Fruit fly (Drosophila melanogaster) whole organism, pupa: ENCODE results near the gene CG14050.

Source experiments
- CG10348 ChIP-seq: fragments of 200-800 bp; sonication (Bioruptor generic); IDR thresholded peaks from 2 replicates; pipeline ENCODE4 v1.3.6; 2022; ENCODE audit warnings: missing biosample characterization, missing genetic modification characterization
- CG12605 ChIP-seq: fragments of 200-800 bp; sonication (Bioruptor generic); IDR thresholded peaks from 2 replicates; pipeline ENCODE4 v1.3.6; 2022; ENCODE audit warnings: missing biosample characterization, missing genetic modification characterization
- CG13204 ChIP-seq: fragments of 200-800 bp; sonication (Bioruptor generic); optimal IDR thresholded peaks from 2 replicates; lab custom pipeline; 2018; ENCODE audit warnings: missing biosample characterization, mild to moderate bottlenecking, missing genetic modification characterization, moderate library complexity
- CG14655 ChIP-seq: fragments of 200-800 bp; sonication (Bioruptor generic); optimal IDR thresholded peaks from 3 replicates; lab custom pipeline; 2017; ENCODE audit warnings: mild to moderate bottlenecking, missing biosample characterization, missing genetic modification reagents, missing genetic modification characterization
- CG15710 ChIP-seq: fragments of 200-800 bp; sonication (Bioruptor generic); optimal IDR thresholded peaks from 2 replicates; lab custom pipeline; 2018; ENCODE audit warnings: missing biosample characterization, mild to moderate bottlenecking, missing genetic modification characterization, moderate library complexity
- CG17806 ChIP-seq: fragments of 200-800 bp; sonication (Bioruptor generic); optimal IDR thresholded peaks from 2 replicates; lab custom pipeline; 2018; ENCODE audit warnings: missing biosample characterization, mild to moderate bottlenecking, missing genetic modification characterization, moderate library complexity
- CG32121 ChIP-seq: fragments of 200-800 bp; sonication (Bioruptor generic); IDR thresholded peaks from 2 replicates; pipeline ENCODE4 v1.3.6; 2022; ENCODE audit warnings: missing biosample characterization, missing genetic modification characterization
- CG34367 ChIP-seq: fragments of 200-800 bp; sonication (Bioruptor generic); optimal IDR thresholded peaks from 2 replicates; lab custom pipeline; 2018; ENCODE audit warnings: missing biosample characterization, mild to moderate bottlenecking, missing genetic modification characterization
- CG4496 ChIP-seq: fragments of 200-800 bp; sonication (Bioruptor generic); IDR thresholded peaks from 3 replicates; pipeline ENCODE4 v1.3.6; 2022; ENCODE audit warnings: missing biosample characterization, missing genetic modification characterization
- CG8159 ChIP-seq: fragments of 200-800 bp; sonication (Bioruptor generic); optimal IDR thresholded peaks from 3 replicates; lab custom pipeline; 2018; ENCODE audit warnings: missing biosample characterization, mild to moderate bottlenecking, missing genetic modification characterization, moderate library complexity
- CG8301 ChIP-seq: fragments of 200-800 bp; sonication (Bioruptor generic); optimal IDR thresholded peaks from 2 replicates; lab custom pipeline; 2018; ENCODE audit warnings: missing biosample characterization, mild to moderate bottlenecking, missing genetic modification characterization
- CG9948 ChIP-seq: fragments of 200-800 bp; sonication (Bioruptor generic); optimal IDR thresholded peaks from 2 replicates; lab custom pipeline; 2018; ENCODE audit warnings: missing biosample characterization, mild to moderate bottlenecking, missing genetic modification characterization, moderate library complexity
- D1 ChIP-seq: fragments of 200-800 bp; sonication (Bioruptor generic); optimal IDR thresholded peaks from 2 replicates; lab custom pipeline; 2018; ENCODE audit warnings: missing biosample characterization, mild to moderate bottlenecking, missing genetic modification characterization, moderate library complexity
- EcR ChIP-seq: fragments of 200-800 bp; sonication (Bioruptor generic); optimal IDR thresholded peaks from 3 replicates; lab custom pipeline; 2019; ENCODE audit warnings: missing biosample characterization, missing genetic modification characterization, mild to moderate bottlenecking, moderate library complexity, missing genetic modification reagents
- Ets98B ChIP-seq: fragments of 200-800 bp; sonication (Bioruptor generic); IDR thresholded peaks from 2 replicates; pipeline ENCODE4 v1.3.6; 2022; ENCODE audit warnings: missing biosample characterization, missing genetic modification characterization
- Pif1A ChIP-seq: fragments of 200-800 bp; sonication (Bioruptor generic); optimal IDR thresholded peaks from 3 replicates; lab custom pipeline; 2016; ENCODE audit warnings: missing biosample characterization, missing genetic modification characterization
- Pif1B ChIP-seq: fragments of 200-800 bp; sonication (Bioruptor generic); optimal IDR thresholded peaks from 3 replicates; lab custom pipeline; 2016; ENCODE audit warnings: missing biosample characterization, missing genetic modification characterization
- Snoo ChIP-seq: fragments of 200-800 bp; sonication (Bioruptor generic); optimal IDR thresholded peaks from 3 replicates; lab custom pipeline; 2017; ENCODE audit warnings: missing biosample characterization, mild to moderate bottlenecking, missing genetic modification characterization, inconsistent platforms
- fd96Ca ChIP-seq: fragments of 200-800 bp; sonication (Bioruptor generic); IDR thresholded peaks from 3 replicates; pipeline ENCODE4 v1.3.6; 2022; ENCODE audit warnings: missing biosample characterization, missing genetic modification characterization
- gl ChIP-seq: fragments of 200-800 bp; sonication (Bioruptor generic); optimal IDR thresholded peaks from 2 replicates; lab custom pipeline; 2018; ENCODE audit warnings: missing biosample characterization, mild to moderate bottlenecking, missing genetic modification characterization
- rn ChIP-seq: fragments of 200-800 bp; sonication (Bioruptor generic); IDR thresholded peaks from 2 replicates; pipeline ENCODE4 v1.3.6; 2022; ENCODE audit warnings: missing biosample characterization, missing genetic modification characterization

The CG14050 gene

dm6 chrX:2304514-2305235 lies 21.3 kb downstream of the CG14050 start:
- TF ChIP-seq EcR (GFP tag; lab: Kevin White, UChicago) (no peak), CG8301 (tag; lab: Kevin White, UChicago) (peak; percentile 41), CG9948 (tag; lab: Kevin White, UChicago) (peak; percentile 0), D1 (tag; lab: Kevin White, UChicago) (no peak), CG17806 (no peak), CG14655 (peak; percentile 53)

DNA sequence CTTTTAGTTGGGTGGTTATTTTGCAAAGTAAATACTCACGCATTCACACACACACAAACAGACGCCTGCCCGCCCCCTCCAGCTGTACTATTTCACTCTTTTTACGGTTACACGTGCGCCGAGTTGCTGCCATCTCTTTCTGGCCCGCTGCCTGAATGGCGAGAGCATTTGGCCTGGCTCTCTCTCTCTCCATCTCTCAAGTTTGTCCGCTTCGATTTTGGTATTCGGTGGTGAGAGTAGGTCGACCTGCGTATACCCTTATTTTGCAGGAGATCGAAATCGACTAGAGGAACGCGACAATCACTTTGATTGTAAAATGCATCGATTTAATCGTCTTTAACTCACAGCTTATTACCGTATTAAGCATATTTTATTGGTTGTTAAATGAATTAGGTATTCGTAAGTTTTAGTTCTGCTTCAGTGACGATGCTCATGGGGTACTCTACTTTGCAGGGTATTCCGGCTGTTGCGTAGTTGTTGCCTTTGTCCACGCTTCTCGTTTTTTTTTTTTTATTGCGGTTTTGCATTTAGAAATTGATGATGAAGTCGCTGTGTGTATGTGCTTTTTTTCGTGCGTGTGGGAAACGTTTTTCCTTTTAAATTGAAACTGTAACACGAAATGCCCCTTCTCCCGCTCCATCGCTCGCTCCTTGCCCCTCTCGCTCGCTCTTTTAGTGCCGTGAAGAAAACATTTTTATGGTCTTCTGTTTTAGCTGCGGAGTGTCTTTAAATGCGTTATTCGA lies 22.1 kb downstream of the CG14050 start:
- TF ChIP-seq gl (peak; percentile 68), CG8301 (tag; lab: Kevin White, UChicago) (peak; percentile 82), fd96Ca (GFP tag; lab: Robert Waterston, UW) (peak; percentile 68; the same call in 2 of the 3 replicates), EcR (GFP tag; lab: Kevin White, UChicago) (peak; percentile 68), rn (GFP tag; lab: Robert Waterston, UW) (peak; percentile 43; the same call in 1 of the 2 replicates), CG4496 (peak; percentile 65; the same call in 1 of the 3 replicates), CG15710 (tag; lab: Kevin White, UChicago) (peak; percentile 76), CG12605 (peak; percentile 56), CG32121 (GFP tag; lab: Robert Waterston, UW) (peak; percentile 56; the same call in 1 of the 2 replicates), CG13204 (peak; percentile 53), CG17806 (peak; percentile 76), CG14655 (peak; percentile 80), D1 (tag; lab: Kevin White, UChicago) (peak; percentile 35), CG9948 (tag; lab: Kevin White, UChicago) (peak; percentile 63), CG8159 (tag; lab: Kevin White, UChicago) (peak; percentile 81), CG10348 (GFP tag; lab: Robert Waterston, UW) (no peak; the same call in 1 of the 2 replicates), Ets98B (GFP tag; lab: Robert Waterston, UW) (peak; percentile 66), CG34367 (peak; percentile 70), Pif1B (GFP tag; lab: Kevin White, UChicago) (peak; percentile 87), Snoo (tag; lab: Kevin White, UChicago) (peak; percentile 75), Pif1A (GFP tag; lab: Kevin White, UChicago) (peak; percentile 87)
- TF ChIP-seq, all 21 proteins: peak for 20

DNA sequence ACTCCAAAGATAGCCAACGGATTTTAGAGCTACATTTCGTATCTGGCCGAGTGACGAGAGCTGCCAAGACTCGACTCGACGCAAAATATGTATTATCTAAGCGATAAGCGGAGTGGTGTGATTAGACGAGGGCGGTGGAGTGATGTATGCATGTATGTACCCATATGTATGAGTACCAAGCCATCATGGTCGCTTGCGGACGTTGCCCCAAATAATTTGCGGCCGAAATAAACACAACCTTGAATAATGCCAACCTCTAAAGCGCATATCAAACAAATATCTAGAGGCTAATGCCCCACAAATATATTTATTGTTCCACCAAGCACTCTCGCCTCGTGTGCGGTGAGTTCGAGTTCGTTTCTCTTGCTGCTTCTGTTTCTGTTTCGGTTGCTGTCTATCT lies 23.1 kb downstream of the CG14050 start:
- no peak for TF ChIP-seq fd96Ca (GFP tag; lab: Robert Waterston, UW)
- no peak for TF ChIP-seq CG13204
- TF ChIP-seq CG14655, result no peak
- no peak for TF ChIP-seq Pif1A (GFP tag; lab: Kevin White, UChicago)
- no peak for TF ChIP-seq Ets98B (GFP tag; lab: Robert Waterston, UW)
- no peak for TF ChIP-seq CG12605
- no peak for TF ChIP-seq CG8301 (tag; lab: Kevin White, UChicago)
- TF ChIP-seq CG15710 (tag; lab: Kevin White, UChicago), result no peak
- TF ChIP-seq, all 21 proteins: peak for 0

DNA sequence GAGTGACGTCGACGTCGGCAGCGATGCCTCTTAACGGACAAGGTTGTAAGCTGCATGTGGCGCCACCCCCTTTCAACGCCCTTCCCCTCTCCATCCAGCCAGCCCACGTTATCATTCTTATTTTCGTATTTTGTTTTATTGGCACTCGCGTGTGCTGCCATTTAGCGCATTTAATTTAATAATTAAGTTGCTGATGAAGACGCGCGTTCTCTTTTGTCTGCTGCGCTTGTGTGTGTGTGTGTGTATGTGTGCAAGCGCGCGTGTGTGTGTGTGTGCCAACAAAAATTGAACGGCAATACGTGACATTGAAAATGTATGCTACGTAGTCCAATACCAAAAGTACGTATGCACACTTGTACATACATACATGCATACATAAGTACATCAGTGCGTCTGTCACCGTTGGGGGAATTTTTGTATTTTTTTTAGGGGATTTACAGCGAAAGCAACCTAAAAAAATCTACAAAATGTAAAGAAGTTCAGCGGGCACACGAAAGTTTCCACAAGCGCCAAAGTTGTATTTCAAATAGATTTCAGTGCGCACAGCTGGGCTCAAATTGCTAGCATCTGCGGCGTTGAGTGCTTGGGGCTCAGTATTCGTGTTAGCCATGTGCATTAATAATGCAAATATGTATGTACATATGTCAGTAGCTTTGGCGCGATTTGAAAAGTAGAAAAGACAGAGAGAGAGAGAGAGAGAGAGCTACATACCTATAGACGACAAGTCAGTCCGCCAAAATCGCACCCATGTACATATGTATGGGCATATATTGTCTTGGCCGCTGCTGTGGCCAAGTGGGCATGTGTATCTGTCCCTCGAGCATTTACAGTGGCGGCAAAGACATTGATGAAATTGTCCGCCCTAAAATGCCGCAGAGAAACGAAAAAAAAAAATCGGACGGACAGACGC lies 24.1 kb downstream of the CG14050 start:
- peak; percentile 46 for TF ChIP-seq CG12605
- TF ChIP-seq CG14655, result peak; percentile 79
- TF ChIP-seq CG9948 (tag; lab: Kevin White, UChicago), result peak; percentile 60
- peak; percentile 59 for TF ChIP-seq rn (GFP tag; lab: Robert Waterston, UW)
- TF ChIP-seq Snoo (tag; lab: Kevin White, UChicago), result peak; percentile 63
- TF ChIP-seq Pif1B (GFP tag; lab: Kevin White, UChicago), result peak; percentile 59
- no peak for TF ChIP-seq EcR (GFP tag; lab: Kevin White, UChicago)
- TF ChIP-seq gl, result peak; percentile 19
- TF ChIP-seq D1 (tag; lab: Kevin White, UChicago), result no peak
- peak; percentile 28 for TF ChIP-seq CG13204
- peak; percentile 60 for TF ChIP-seq CG17806
- TF ChIP-seq CG10348 (GFP tag; lab: Robert Waterston, UW), result peak; percentile 60; the same call in 1 of the 2 replicates
- peak; percentile 70 for TF ChIP-seq CG8301 (tag; lab: Kevin White, UChicago)
- peak; percentile 78 for TF ChIP-seq Pif1A (GFP tag; lab: Kevin White, UChicago)
- TF ChIP-seq fd96Ca (GFP tag; lab: Robert Waterston, UW), result peak; percentile 85
- peak; percentile 70 for TF ChIP-seq CG8159 (tag; lab: Kevin White, UChicago)
- peak; percentile 80 for TF ChIP-seq CG32121 (GFP tag; lab: Robert Waterston, UW)
- peak; percentile 64 for TF ChIP-seq CG15710 (tag; lab: Kevin White, UChicago)
- TF ChIP-seq CG4496, result peak; percentile 82
- peak; percentile 45 for TF ChIP-seq CG34367
- TF ChIP-seq Ets98B (GFP tag; lab: Robert Waterston, UW), result peak; percentile 73
- TF ChIP-seq, all 21 proteins: peak for 19
